Fruit fly (Drosophila melanogaster) whole organism, embryonic: Measurements from ENCODE around the gene CG14625.

Source experiments
- BtbVII ChIP-seq: fragments of 200-800 bp; sonication (Bioruptor generic); optimal IDR thresholded peaks from 3 replicates; lab custom pipeline; 2017; ENCODE audit warnings: missing biosample characterization, mild to moderate bottlenecking, missing genetic modification characterization
- CG10431 ChIP-seq: fragments of 200-800 bp; sonication (Bioruptor generic); optimal IDR thresholded peaks from 3 replicates; lab custom pipeline; 2018; ENCODE audit warnings: missing biosample characterization, mild to moderate bottlenecking, missing genetic modification characterization
- CG10654 ChIP-seq: fragments of 200-800 bp; sonication (Bioruptor generic); optimal IDR thresholded peaks from 2 replicates; lab custom pipeline; 2016; ENCODE audit warnings: missing biosample characterization, missing genetic modification characterization
- CG11085 ChIP-seq: fragments of 200-800 bp; sonication (Bioruptor generic); IDR thresholded peaks from 2 replicates; pipeline ENCODE4 v1.3.6; 2022; ENCODE audit warnings: missing biosample characterization, missing genetic modification characterization
- CG13123 ChIP-seq: fragments of 200-800 bp; sonication (Bioruptor generic); optimal IDR thresholded peaks from 2 replicates; lab custom pipeline; 2016; ENCODE audit warnings: missing biosample characterization, missing genetic modification characterization
- CG13287 ChIP-seq: fragments of 200-800 bp; sonication (Bioruptor generic); IDR thresholded peaks from 2 replicates; pipeline ENCODE4 v1.3.6; 2022; ENCODE audit warnings: missing biosample characterization, missing genetic modification characterization; ENCODE audit not compliant: partially characterized antibody
- CG1529 ChIP-seq: fragments of 200-800 bp; sonication (Bioruptor generic); optimal IDR thresholded peaks from 3 replicates; lab custom pipeline; 2018; ENCODE audit warnings: missing biosample characterization, missing genetic modification characterization
- CG15601 ChIP-seq: fragments of 200-800 bp; sonication (Bioruptor generic); optimal IDR thresholded peaks from 3 replicates; lab custom pipeline; 2019; ENCODE audit warnings: missing biosample characterization, mild to moderate bottlenecking, missing genetic modification characterization, moderate library complexity
- CG15696 ChIP-seq: fragments of 200-800 bp; sonication (Bioruptor generic); optimal IDR thresholded peaks from 2 replicates; lab custom pipeline; 2019; ENCODE audit warnings: missing biosample characterization, mild to moderate bottlenecking, missing genetic modification characterization, moderate library complexity
- CG16815 ChIP-seq: fragments of 200-800 bp; sonication (Bioruptor generic); optimal IDR thresholded peaks from 3 replicates; lab custom pipeline; 2017; ENCODE audit warnings: missing biosample characterization, mild to moderate bottlenecking, missing genetic modification characterization
- CG17359 ChIP-seq: fragments of 200-800 bp; sonication (Bioruptor generic); optimal IDR thresholded peaks from 3 replicates; lab custom pipeline; 2018; ENCODE audit warnings: missing biosample characterization, mild to moderate bottlenecking, missing genetic modification characterization, moderate library complexity
- CG18262 ChIP-seq: fragments of 200-800 bp; optimal IDR thresholded peaks from 3 replicates; lab custom pipeline; 2019; ENCODE audit warnings: missing biosample characterization, mild to moderate bottlenecking, missing genetic modification characterization, moderate library complexity
- CG2120 ChIP-seq: fragments of 200-800 bp; sonication (Bioruptor generic); optimal IDR thresholded peaks from 3 replicates; lab custom pipeline; 2016; ENCODE audit warnings: missing biosample characterization, missing genetic modification characterization
- CG2199 ChIP-seq: fragments of 200-800 bp; sonication (Bioruptor generic); IDR thresholded peaks from 3 replicates; pipeline ENCODE4 v1.3.6; 2022; ENCODE audit warnings: missing biosample characterization, missing genetic modification characterization
- CG2712 ChIP-seq: fragments of 200-800 bp; optimal IDR thresholded peaks from 3 replicates; lab custom pipeline; 2019; ENCODE audit warnings: missing biosample characterization, mild to moderate bottlenecking, missing genetic modification characterization, moderate library complexity
- CG3065 ChIP-seq: fragments of 200-800 bp; sonication (Bioruptor generic); optimal IDR thresholded peaks from 2 replicates; lab custom pipeline; 2016; ENCODE audit warnings: missing biosample characterization, missing genetic modification characterization
- CG31441 ChIP-seq: fragments of 200-800 bp; sonication (Bioruptor generic); IDR thresholded peaks from 2 replicates; pipeline ENCODE4 v1.3.6; 2022; ENCODE audit warnings: missing biosample characterization, missing genetic modification characterization
- CG32767 ChIP-seq: fragments of 200-800 bp; sonication (Bioruptor generic); IDR thresholded peaks from 2 replicates; pipeline ENCODE4 v1.3.6; 2022; ENCODE audit warnings: missing biosample characterization, missing genetic modification characterization
- CG3847 ChIP-seq: fragments of 200-800 bp; sonication (Bioruptor generic); IDR thresholded peaks from 2 replicates; pipeline ENCODE4 v1.3.6; 2022; ENCODE audit warnings: missing biosample characterization, missing genetic modification characterization
- CG4404 ChIP-seq: fragments of 200-800 bp; sonication (Bioruptor generic); IDR thresholded peaks from 2 replicates; pipeline ENCODE4 v1.3.6; 2022; ENCODE audit warnings: missing biosample characterization, missing genetic modification characterization
- CG6765 ChIP-seq: fragments of 200-800 bp; sonication (Bioruptor generic); optimal IDR thresholded peaks from 3 replicates; lab custom pipeline; 2017; ENCODE audit warnings: missing biosample characterization, mild to moderate bottlenecking, missing genetic modification characterization
- CG7357 ChIP-seq: fragments of 200-800 bp; sonication (Bioruptor generic); IDR thresholded peaks from 3 replicates; pipeline ENCODE4 v1.3.6; 2022; ENCODE audit warnings: missing biosample characterization, missing genetic modification characterization
- CG7987 ChIP-seq: fragments of 200-800 bp; sonication (Bioruptor generic); optimal IDR thresholded peaks from 2 replicates; lab custom pipeline; 2018; ENCODE audit warnings: missing biosample characterization, mild to moderate bottlenecking, missing genetic modification characterization, moderate library complexity
- CG8089 ChIP-seq: fragments of 200-800 bp; sonication (Bioruptor generic); optimal IDR thresholded peaks from 3 replicates; lab custom pipeline; 2016; ENCODE audit warnings: missing biosample characterization, missing genetic modification characterization
- CoRest ChIP-seq: fragments of 200-800 bp; sonication (Bioruptor generic); optimal IDR thresholded peaks from 3 replicates; lab custom pipeline; 2018; ENCODE audit warnings: missing biosample characterization, mild to moderate bottlenecking, missing genetic modification characterization, moderate library complexity
- D19A ChIP-seq: fragments of 200-800 bp; optimal IDR thresholded peaks from 3 replicates; lab custom pipeline; 2019; ENCODE audit warnings: missing biosample characterization, mild to moderate bottlenecking, missing genetic modification characterization, moderate library complexity
- Dp ChIP-seq: fragments of 200-800 bp; sonication (Bioruptor generic); optimal IDR thresholded peaks from 2 replicates; lab custom pipeline; 2018; ENCODE audit warnings: missing biosample characterization, mild to moderate bottlenecking, missing genetic modification characterization, moderate library complexity
- Drgx ChIP-seq: fragments of 200-800 bp; sonication (Bioruptor generic); IDR thresholded peaks from 2 replicates; pipeline ENCODE4 v1.3.6; 2022; ENCODE audit warnings: missing biosample characterization, missing genetic modification characterization
- Elba2 ChIP-seq: fragments of 200-800 bp; sonication (Bioruptor generic); optimal IDR thresholded peaks from 3 replicates; lab custom pipeline; 2016; ENCODE audit warnings: missing biosample characterization, missing genetic modification characterization
- Ets97D ChIP-seq: fragments of 200-800 bp; sonication (Bioruptor generic); optimal IDR thresholded peaks from 3 replicates; lab custom pipeline; 2016; ENCODE audit warnings: missing biosample characterization, missing genetic modification characterization
- Fer2 ChIP-seq: fragments of 200-800 bp; sonication (Bioruptor generic); optimal IDR thresholded peaks from 2 replicates; lab custom pipeline; 2018; ENCODE audit warnings: missing biosample characterization, mild to moderate bottlenecking, missing genetic modification characterization, moderate library complexity
- HLH54F ChIP-seq: fragments of 200-800 bp; sonication (Bioruptor generic); optimal IDR thresholded peaks from 3 replicates; lab custom pipeline; 2016; ENCODE audit warnings: missing biosample characterization, missing genetic modification characterization
- Hr51 ChIP-seq, 2 experiments: fragments of 200-800 bp; sonication (Bioruptor generic); optimal IDR thresholded peaks; 2 replicates in 1 of 2; 3 replicates in 1 of 2; lab custom pipeline; 2016 to 2018; ENCODE audit warnings: missing biosample characterization in 2 of 2, missing genetic modification characterization in 2 of 2, mild to moderate bottlenecking in 1 of 2, moderate library complexity in 1 of 2
- Opbp ChIP-seq: fragments of 200-800 bp; sonication (Bioruptor generic); IDR thresholded peaks from 3 replicates; pipeline ENCODE4 v1.3.6; 2022; ENCODE audit warnings: missing biosample characterization, missing genetic modification characterization; ENCODE audit not compliant: partially characterized antibody
- Spps ChIP-seq: fragments of 200-800 bp; sonication (Bioruptor generic); optimal IDR thresholded peaks from 2 replicates; lab custom pipeline; 2018; ENCODE audit warnings: missing biosample characterization, mild to moderate bottlenecking, missing genetic modification characterization
- Sry-β ChIP-seq: fragments of 200-800 bp; sonication (Bioruptor generic); optimal IDR thresholded peaks from 2 replicates; lab custom pipeline; 2018; ENCODE audit warnings: missing biosample characterization, mild to moderate bottlenecking, missing genetic modification characterization, moderate library complexity
- Xrp1 ChIP-seq: fragments of 200-800 bp; sonication (Bioruptor generic); IDR thresholded peaks from 2 replicates; pipeline ENCODE4 v1.3.6; 2022; ENCODE audit warnings: missing biosample characterization, missing genetic modification characterization
- ap ChIP-seq: fragments of 200-800 bp; sonication (Bioruptor generic); IDR thresholded peaks from 2 replicates; pipeline ENCODE4 v1.3.6; 2022; ENCODE audit warnings: missing biosample characterization, missing genetic modification characterization
- bcd ChIP-seq: fragments of 200-800 bp; sonication (Bioruptor generic); optimal IDR thresholded peaks from 2 replicates; lab custom pipeline; 2017; ENCODE audit warnings: missing biosample characterization, mild to moderate bottlenecking, missing genetic modification characterization
- cad ChIP-seq: fragments of >200 bp; optimal IDR thresholded peaks from 2 replicates; lab custom pipeline; 2017; ENCODE audit warnings: missing biosample characterization, missing genetic modification characterization
- crol ChIP-seq: fragments of 200-800 bp; sonication (Bioruptor generic); IDR thresholded peaks from 2 replicates; pipeline ENCODE4 v1.3.6; 2022; ENCODE audit warnings: missing biosample characterization, missing genetic modification characterization
- crp ChIP-seq, 2 experiments: fragments of 200-800 bp; sonication (Bioruptor generic); optimal IDR thresholded peaks; 2 replicates in 1 of 2; 3 replicates in 1 of 2; lab custom pipeline; 2017; ENCODE audit warnings: missing biosample characterization in 2 of 2, missing genetic modification characterization in 2 of 2, mild to moderate bottlenecking in 1 of 2, moderate library complexity in 1 of 2
- fru ChIP-seq: fragments of >200 bp; optimal IDR thresholded peaks from 2 replicates; lab custom pipeline; 2017
- gfzf ChIP-seq: fragments of 200-800 bp; sonication (Bioruptor generic); optimal IDR thresholded peaks from 2 replicates; lab custom pipeline; 2016; ENCODE audit warnings: missing biosample characterization, mild to moderate bottlenecking, missing genetic modification characterization, moderate library complexity
- ham ChIP-seq: fragments of 200-800 bp; sonication (Bioruptor generic); IDR thresholded peaks from 2 replicates; pipeline ENCODE4 v1.3.6; 2022; ENCODE audit warnings: missing biosample characterization, missing genetic modification characterization
- lilli ChIP-seq: fragments of 200-800 bp; sonication (Bioruptor generic); optimal IDR thresholded peaks from 3 replicates; lab custom pipeline; 2016; ENCODE audit warnings: missing biosample characterization, missing genetic modification characterization
- maf-S ChIP-seq: fragments of 200-800 bp; sonication (Bioruptor generic); optimal IDR thresholded peaks from 2 replicates; lab custom pipeline; 2016; ENCODE audit warnings: missing biosample characterization, missing genetic modification characterization
- scrt ChIP-seq: fragments of 200-800 bp; sonication (Bioruptor generic); optimal IDR thresholded peaks from 2 replicates; lab custom pipeline; 2018; ENCODE audit warnings: missing biosample characterization, mild to moderate bottlenecking, missing genetic modification characterization, moderate library complexity
- sima ChIP-seq: fragments of 200-800 bp; sonication (Bioruptor generic); optimal IDR thresholded peaks from 2 replicates; lab custom pipeline; 2016; ENCODE audit warnings: missing biosample characterization, missing genetic modification characterization
- stwl ChIP-seq: fragments of 200-800 bp; sonication (Bioruptor generic); optimal IDR thresholded peaks from 3 replicates; lab custom pipeline; 2018; ENCODE audit warnings: missing biosample characterization, mild to moderate bottlenecking, missing genetic modification characterization, moderate library complexity
- tin ChIP-seq: fragments of 200-800 bp; sonication (Bioruptor generic); optimal IDR thresholded peaks from 3 replicates; lab custom pipeline; 2016; ENCODE audit warnings: missing biosample characterization, missing genetic modification characterization

The CG14625 gene

DNA sequence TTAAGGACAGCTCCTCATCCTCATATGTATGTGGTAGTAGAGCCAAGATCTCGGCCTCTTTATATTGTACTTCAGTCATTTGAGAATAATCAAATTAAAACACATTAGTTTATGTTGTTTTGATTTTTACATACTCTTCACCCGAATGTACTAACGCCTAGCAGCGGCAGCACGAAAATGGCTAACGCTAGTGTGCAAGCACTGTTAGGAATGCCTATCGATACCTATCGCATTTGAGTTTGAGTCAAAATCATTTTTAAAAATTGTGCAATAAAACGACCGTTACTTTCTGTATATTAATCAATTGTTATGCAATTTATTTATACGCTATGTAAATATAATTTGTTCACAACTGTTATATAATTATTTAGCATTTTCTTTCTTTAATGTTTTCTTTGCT lies 15.7 kb downstream of the CG14625 start, which contains the start of gene CG11398 (continued):
- TF ChIP-seq fru (lab: Kevin White, UChicago) = no peak
- TF ChIP-seq D19A = peak; percentile 5
- TF ChIP-seq CoRest (tag; lab: Kevin White, UChicago) = peak; percentile 71
- no peak for TF ChIP-seq scrt (GFP tag; lab: Kevin White, UChicago)
- TF ChIP-seq Dp = peak; percentile 76
- TF ChIP-seq CG4404 = no peak
- TF ChIP-seq CG7987 (GFP tag; lab: Kevin White, UChicago) = no peak
- TF ChIP-seq CG17359 (tag; lab: Kevin White, UChicago) = no peak
- TF ChIP-seq CG7357 (GFP tag; lab: Robert Waterston, UW) = peak; percentile 46; the same call in 1 of the 3 replicates
- no peak for TF ChIP-seq CG31441 (GFP tag; lab: Robert Waterston, UW)
- TF ChIP-seq, all 482 proteins: peak for 78

DNA sequence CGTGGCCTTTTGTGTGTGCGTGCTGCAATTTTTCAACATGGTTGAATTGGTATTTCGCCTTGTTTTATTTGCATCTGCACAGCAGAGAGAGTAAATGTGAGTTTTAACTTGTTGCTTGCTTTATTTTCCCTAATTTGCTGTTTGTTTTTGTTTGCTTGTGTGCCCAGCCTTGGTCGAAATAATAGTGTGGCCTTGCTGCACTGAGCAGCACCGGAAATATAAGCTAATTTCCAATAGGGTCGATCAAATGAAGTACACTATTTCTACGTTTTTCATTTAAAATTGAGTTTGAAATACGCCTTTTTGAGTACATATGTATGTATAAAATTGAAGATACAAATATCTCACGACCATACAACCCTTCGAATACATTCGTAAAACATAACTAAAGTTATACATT lies 17.3 kb downstream of the CG14625 start:
- no peak for TF ChIP-seq crol (GFP tag; lab: Robert Waterston, UW)
- TF ChIP-seq maf-S (GFP tag; lab: Kevin White, UChicago) = no peak
- no peak for TF ChIP-seq CG3065 (GFP tag; lab: Kevin White, UChicago)
- no peak for TF ChIP-seq CG8089 (GFP tag; lab: Kevin White, UChicago)
- TF ChIP-seq Opbp (GFP tag; lab: Robert Waterston, UW) = no peak
- no peak for TF ChIP-seq CG2199 (GFP tag; lab: Robert Waterston, UW)
- TF ChIP-seq CG15696 = no peak
- no peak for TF ChIP-seq CG32767 (GFP tag; lab: Robert Waterston, UW)
- no peak for TF ChIP-seq CG2120
- TF ChIP-seq Xrp1 (GFP tag; lab: Robert Waterston, UW) = no peak
- TF ChIP-seq Drgx (GFP tag; lab: Robert Waterston, UW) = peak; percentile 20; the same call in 1 of the 2 replicates
- no peak for TF ChIP-seq lilli (GFP tag; lab: Kevin White, UChicago)
- peak; percentile 87 for TF ChIP-seq stwl (tag; lab: Kevin White, UChicago)
- TF ChIP-seq HLH54F = no peak
- TF ChIP-seq CG6765 (GFP tag; lab: Kevin White, UChicago) = no peak
- TF ChIP-seq CG10431 = no peak
- no peak for TF ChIP-seq bcd (GFP tag; lab: Kevin White, UChicago)
- TF ChIP-seq CG3847 (GFP tag; lab: Robert Waterston, UW) = no peak
- TF ChIP-seq crp (GFP tag; optimal IDR thresholded peaks at IDR 0.05; lab: Kevin White, UChicago) = no peak
- TF ChIP-seq CG18262 (tag; lab: Kevin White, UChicago) = peak; percentile 7
- TF ChIP-seq cad = no peak
- TF ChIP-seq Ets97D = peak; percentile 38
- no peak for TF ChIP-seq tin (GFP tag; lab: Kevin White, UChicago)
- TF ChIP-seq Sry-β (GFP tag; lab: Kevin White, UChicago) = no peak
- no peak for TF ChIP-seq CG13123 (GFP tag; lab: Kevin White, UChicago)
- no peak for TF ChIP-seq CG16815 (GFP tag; lab: Kevin White, UChicago)
- peak; percentile 39 for TF ChIP-seq gfzf (GFP tag; lab: Kevin White, UChicago)
- no peak for TF ChIP-seq CG13287 (GFP tag; lab: Robert Waterston, UW)
- no peak for TF ChIP-seq Hr51 (GFP tag; optimal IDR thresholded peaks at IDR 0.05; lab: Kevin White, UChicago)
- no peak for TF ChIP-seq Fer2
- no peak for TF ChIP-seq sima (GFP tag; lab: Kevin White, UChicago)
- TF ChIP-seq CG2712 (tag; lab: Kevin White, UChicago) = no peak
- no peak for TF ChIP-seq BtbVII
- no peak for TF ChIP-seq CG1529 (GFP tag; lab: Kevin White, UChicago)
- no peak for TF ChIP-seq ap (GFP tag; lab: Robert Waterston, UW)
- TF ChIP-seq CG10654 (GFP tag; lab: Kevin White, UChicago) = no peak
- TF ChIP-seq Spps (tag; lab: Kevin White, UChicago) = no peak
- TF ChIP-seq ham (GFP tag; lab: Robert Waterston, UW) = no peak
- no peak for TF ChIP-seq CG11085 (GFP tag; lab: Robert Waterston, UW)
- peak; percentile 80 for TF ChIP-seq Elba2 (GFP tag; lab: Kevin White, UChicago)
- no peak for TF ChIP-seq CG15601 (tag; lab: Kevin White, UChicago)
